Fruit fly (Drosophila melanogaster): Measurements from ENCODE around the gene CG6959.

The CG6959 gene

dm6 chr3R:11882506-11882953 lies 13.3 kb upstream of the CG6959 start, which contains the start of the genes CG6962 and CG31368 (continued):
- peak; percentile 69 for TF ChIP-seq CG32006 (GFP tag; optimal IDR thresholded peaks at IDR 0.05)
- peak; percentile 81 for TF ChIP-seq acj6 (GFP tag; optimal IDR thresholded peaks at IDR 0.05)
- peak; percentile 57 for TF ChIP-seq achi (GFP tag; optimal IDR thresholded peaks at IDR 0.05)
- no peak for TF ChIP-seq CG9139 (GFP tag; optimal IDR thresholded peaks at IDR 0.05)
- TF ChIP-seq Eip78C (GFP tag) = peak; percentile 85
- peak; percentile 45 for TF ChIP-seq Eip93F (GFP tag; optimal IDR thresholded peaks at IDR 0.05)
- TF ChIP-seq CG6792 (GFP tag; optimal IDR thresholded peaks at IDR 0.05) = peak; percentile 39
- peak; percentile 77 for TF ChIP-seq pdm3 (GFP tag; optimal IDR thresholded peaks at IDR 0.05)
- peak; percentile 64 for TF ChIP-seq Ets21C (GFP tag; optimal IDR thresholded peaks at IDR 0.05)
- TF ChIP-seq dac (GFP tag; optimal IDR thresholded peaks at IDR 0.05) = peak; percentile 54
- TF ChIP-seq CG16779 (tag; optimal IDR thresholded peaks at IDR 0.05) = no peak
- TF ChIP-seq CG6163 (GFP tag; IDR thresholded peaks at IDR 0.05) = peak; percentile 71; the same call in 2 of the 3 replicates
- peak; percentile 73 for TF ChIP-seq fkh (GFP tag; optimal IDR thresholded peaks at IDR 0.05)
- TF ChIP-seq CG8632 (GFP tag; optimal IDR thresholded peaks at IDR 0.05) = peak; percentile 2
- peak; percentile 63 for TF ChIP-seq CG10669 (GFP tag; optimal IDR thresholded peaks at IDR 0.05)
- peak; percentile 38 for TF ChIP-seq CG34406 (GFP tag; optimal IDR thresholded peaks at IDR 0.05)
- no peak for TF ChIP-seq fd85E (GFP tag; optimal IDR thresholded peaks at IDR 0.05)
- TF ChIP-seq dsx (GFP tag; optimal IDR thresholded peaks at IDR 0.05; ENCODE audit: poor library complexity, severe bottlenecking) = no peak
- peak; percentile 65 for TF ChIP-seq topi (GFP tag; optimal IDR thresholded peaks at IDR 0.05)
- TF ChIP-seq Ets96B (tag; optimal IDR thresholded peaks at IDR 0.05) = peak; percentile 54
- TF ChIP-seq vri (GFP tag; optimal IDR thresholded peaks at IDR 0.05) = no peak
- no peak for TF ChIP-seq CG6854 (GFP tag; optimal IDR thresholded peaks at IDR 0.05)
- TF ChIP-seq Gug (GFP tag; IDR thresholded peaks at IDR 0.05) = peak; percentile 80
- TF ChIP-seq net (GFP tag; optimal IDR thresholded peaks at IDR 0.05) = no peak
- peak; percentile 74 for TF ChIP-seq esn (GFP tag; optimal IDR thresholded peaks at IDR 0.05)
- no peak for TF ChIP-seq CG11762 (GFP tag; optimal IDR thresholded peaks at IDR 0.05; ENCODE audit: insufficient read depth)
- peak; percentile 82 for TF ChIP-seq CG3032 (tag; optimal IDR thresholded peaks at IDR 0.05)
- TF ChIP-seq Sox14 (GFP tag; optimal IDR thresholded peaks at IDR 0.05) = peak; percentile 81
- TF ChIP-seq lz (GFP tag; optimal IDR thresholded peaks at IDR 0.05) = peak; percentile 78
- no peak for TF ChIP-seq CG7368 (GFP tag; optimal IDR thresholded peaks at IDR 0.05)
- peak; percentile 40 for TF ChIP-seq Sox102F (GFP tag; optimal IDR thresholded peaks at IDR 0.05)
- peak; percentile 50; the same call in 1 of the 3 replicates for TF ChIP-seq CG8119 (GFP tag; IDR thresholded peaks at IDR 0.05)

- TF ChIP-seq Lpt (GFP tag; optimal IDR thresholded peaks at IDR 0.05) = no peak
- TF ChIP-seq CG6792 (GFP tag; optimal IDR thresholded peaks at IDR 0.05) = no peak
- TF ChIP-seq Eip78C (GFP tag) = peak; percentile 10
- no peak for TF ChIP-seq acj6 (GFP tag; optimal IDR thresholded peaks at IDR 0.05)
- TF ChIP-seq spab (GFP tag; optimal IDR thresholded peaks at IDR 0.05) = no peak
These were observed 7.9 kb upstream of the CG6959 start, which contains the start of gene sad for dm6 chr3R:11877162-11877561. Gene sad, plus strand, starts transcription at chr3R:11877235.

- TF ChIP-seq ss (GFP tag; optimal IDR thresholded peaks at IDR 0.05) (no peak), Eip78C (GFP tag) (no peak), CG10631 (GFP tag; optimal IDR thresholded peaks at IDR 0.05) (no peak), OdsH (GFP tag; optimal IDR thresholded peaks at IDR 0.05) (no peak), CG10669 (GFP tag; optimal IDR thresholded peaks at IDR 0.05) (no peak), Eip75B (GFP tag; optimal IDR thresholded peaks at IDR 0.05) (no peak), CG34406 (GFP tag; optimal IDR thresholded peaks at IDR 0.05) (no peak), CG6808 (GFP tag; optimal IDR thresholded peaks at IDR 0.05) (no peak), Hr39 (GFP tag; optimal IDR thresholded peaks at IDR 0.05) (no peak), CG16779 (tag; optimal IDR thresholded peaks at IDR 0.05) (no peak), pdm3 (GFP tag; optimal IDR thresholded peaks at IDR 0.05) (no peak), fkh (GFP tag; optimal IDR thresholded peaks at IDR 0.05) (no peak), eg (GFP tag; IDR thresholded peaks at IDR 0.05) (no peak), CG6163 (GFP tag; IDR thresholded peaks at IDR 0.05) (no peak)
These were observed 7.5 kb upstream of the CG6959 start for dm6 chr3R:11876750-11877149.

Measured in whole organism, prepupa.